Worm (Caenorhabditis elegans) whole organism, young adult: Measurements from ENCODE around the gene C04E6.4.
A peak's percentile ranks its signal among the peaks of the same experiment; 100 is the strongest.

Experiments
- B0019.2 ChIP-seq: fragments of 200-800 bp; sonication (Bioruptor generic); conservative IDR thresholded peaks from 2 replicates; pipeline ENCODE4 v1.3.6; 2022; ENCODE audit warnings: missing genetic modification reagents, missing genetic modification characterization, missing compliant biosample characterization
- D2030.7 ChIP-seq: fragments of 200-800 bp; sonication (Bioruptor generic); IDR thresholded peaks from 2 replicates; pipeline ENCODE4 v1.3.6; 2022; ENCODE audit warnings: missing genetic modification reagents, missing genetic modification characterization, missing compliant biosample characterization
- F22D6.2 ChIP-seq: sonication (generic microtip); optimal IDR thresholded peaks from 2 replicates; lab custom pipeline; 2016; ENCODE audit warnings: mild to moderate bottlenecking, missing genetic modification characterization, missing compliant biosample characterization
- F55B11.4 ChIP-seq: sonication (generic microtip); optimal IDR thresholded peaks from 2 replicates; lab custom pipeline; 2016; ENCODE audit warnings: missing compliant biosample characterization, missing genetic modification characterization, borderline replicate concordance; ENCODE audit not compliant: insufficient read depth
- F57A8.1 ChIP-seq: fragments of 200-800 bp; sonication (Bioruptor generic); optimal IDR thresholded peaks from 2 replicates; lab custom pipeline; 2018; ENCODE audit warnings: mild to moderate bottlenecking, missing genetic modification characterization, moderate library complexity, missing compliant biosample characterization
- K11D2.4 ChIP-seq: fragments of 200-800 bp; sonication (Bioruptor generic); IDR thresholded peaks from 2 replicates; pipeline ENCODE4 v1.3.6; 2022; ENCODE audit warnings: missing genetic modification reagents, missing genetic modification characterization, missing compliant biosample characterization
- T26A5.8 ChIP-seq: sonication (generic microtip); optimal IDR thresholded peaks from 2 replicates; lab custom pipeline; 2016; ENCODE audit warnings: missing genetic modification characterization, missing compliant biosample characterization
- Y53F4B.3 ChIP-seq: fragments of 200-800 bp; sonication (Bioruptor generic); IDR thresholded peaks from 2 replicates; pipeline ENCODE4 v1.3.6; 2022; ENCODE audit warnings: missing genetic modification reagents, missing genetic modification characterization, missing compliant biosample characterization
- Y95B8A.8 ChIP-seq: fragments of 200-800 bp; sonication (Bioruptor generic); IDR thresholded peaks from 2 replicates; pipeline ENCODE4 v1.3.6; 2022; ENCODE audit warnings: missing genetic modification reagents, missing genetic modification characterization, missing compliant biosample characterization
- akir-1 ChIP-seq: fragments of 200-800 bp; sonication (Bioruptor generic); optimal IDR thresholded peaks from 2 replicates; lab custom pipeline; 2018; ENCODE audit warnings: mild to moderate bottlenecking, missing genetic modification characterization, moderate library complexity, missing compliant biosample characterization
- attf-3 ChIP-seq: fragments of 200-800 bp; sonication (Bioruptor generic); conservative IDR thresholded peaks from 2 replicates; pipeline ENCODE4 v1.3.6; 2022; ENCODE audit warnings: missing genetic modification reagents, missing genetic modification characterization, missing compliant biosample characterization
- attf-5 ChIP-seq: fragments of 200-800 bp; sonication (Bioruptor generic); optimal IDR thresholded peaks from 2 replicates; lab custom pipeline; 2018; ENCODE audit warnings: mild to moderate bottlenecking, missing genetic modification characterization, missing compliant biosample characterization
- bed-1 ChIP-seq: fragments of 200-800 bp; sonication (Bioruptor generic); IDR thresholded peaks from 2 replicates; pipeline ENCODE4 v1.3.6; 2022; ENCODE audit warnings: missing genetic modification reagents, missing genetic modification characterization, missing compliant biosample characterization
- ccch-3 ChIP-seq: fragments of 200-800 bp; sonication (Bioruptor generic); optimal IDR thresholded peaks from 2 replicates; lab custom pipeline; 2018; ENCODE audit warnings: mild to moderate bottlenecking, missing genetic modification characterization, missing compliant biosample characterization
- cebp-1 ChIP-seq, 2 experiments: fragments of 200-800 bp in 1 of 2; sonication (Bioruptor generic) in 1 of 2; sonication (generic microtip) in 1 of 2; IDR thresholded peaks in 1 of 2; optimal IDR thresholded peaks in 1 of 2; 2 replicates each; pipeline versions ENCODE4 v1.3.6 to Lab custom; 2017 to 2022; ENCODE audit warnings: missing compliant biosample characterization in 2 of 2, missing genetic modification characterization in 2 of 2, mild to moderate bottlenecking in 1 of 2, missing genetic modification reagents in 1 of 2, moderate library complexity in 1 of 2
- cebp-2 ChIP-seq: fragments of 200-800 bp; sonication (Bioruptor generic); IDR thresholded peaks from 2 replicates; pipeline ENCODE4 v1.3.6; 2022; ENCODE audit warnings: missing genetic modification characterization, missing compliant biosample characterization
- ceh-79 ChIP-seq: sonication (generic microtip); optimal IDR thresholded peaks from 2 replicates; lab custom pipeline; 2017; ENCODE audit warnings: mild to moderate bottlenecking, missing genetic modification characterization, missing compliant biosample characterization
- ceh-91 ChIP-seq: fragments of 200-800 bp; sonication (Bioruptor generic); IDR thresholded peaks from 2 replicates; pipeline ENCODE4 v1.3.6; 2022; ENCODE audit warnings: missing genetic modification reagents, missing genetic modification characterization, missing compliant biosample characterization
- dpl-1 ChIP-seq: fragments of 150-350 bp; optimal IDR thresholded peaks from 2 replicates; lab custom pipeline; 2014; ENCODE audit warnings: missing biosample characterization, missing genetic modification reagents, missing genetic modification characterization
- efl-1 ChIP-seq: fragments of 150-350 bp; optimal IDR thresholded peaks from 2 replicates; lab custom pipeline; 2014; ENCODE audit warnings: missing biosample characterization, missing genetic modification reagents, missing genetic modification characterization
- egl-18 ChIP-seq: fragments of 200-800 bp; sonication (Bioruptor generic); IDR thresholded peaks from 2 replicates; pipeline ENCODE4 v1.3.6; 2022; ENCODE audit warnings: missing genetic modification reagents, missing genetic modification characterization, missing compliant biosample characterization
- hmg-1.2 ChIP-seq: fragments of 200-800 bp; sonication (Bioruptor generic); IDR thresholded peaks from 2 replicates; pipeline ENCODE4 v1.3.6; 2022; ENCODE audit warnings: missing genetic modification reagents, missing genetic modification characterization, missing compliant biosample characterization
- hrde-1 ChIP-seq: sonication (generic microtip); optimal IDR thresholded peaks from 2 replicates; lab custom pipeline; 2016; ENCODE audit warnings: missing genetic modification characterization, mild to moderate bottlenecking, missing compliant biosample characterization, moderate library complexity, missing genotype, missing genetic modification reagents, borderline replicate concordance
- lag-1 ChIP-seq: fragments of 200-800 bp; sonication (Bioruptor generic); IDR thresholded peaks from 2 replicates; pipeline ENCODE4 v1.3.6; 2022; ENCODE audit warnings: missing genetic modification reagents, missing genetic modification characterization, missing compliant biosample characterization
- lin-35 ChIP-seq, 3 experiments: fragments of 150-350 bp in 2 of 3; sonication (generic microtip) in 1 of 3; optimal IDR thresholded peaks; 2 replicates each; lab custom pipeline; 2014 to 2018; ENCODE audit warnings: missing biosample characterization in 3 of 3, missing genetic modification characterization in 3 of 3, missing genetic modification reagents in 3 of 3
- lin-40 ChIP-seq: sonication (generic microtip); optimal IDR thresholded peaks from 2 replicates; lab custom pipeline; 2016; ENCODE audit warnings: missing genetic modification characterization, mild to moderate bottlenecking, missing compliant biosample characterization, missing genotype, missing genetic modification reagents
- lsy-27 ChIP-seq: sonication (generic microtip); optimal IDR thresholded peaks from 2 replicates; lab custom pipeline; 2017; ENCODE audit warnings: missing genetic modification characterization, mild to moderate bottlenecking, missing compliant biosample characterization, antibody characterized with exemption, missing genotype, borderline replicate concordance; ENCODE audit not compliant: insufficient read depth
- madf-10 ChIP-seq: sonication (generic microtip); optimal IDR thresholded peaks from 2 replicates; lab custom pipeline; 2016; ENCODE audit warnings: mild to moderate bottlenecking, missing genetic modification characterization, missing compliant biosample characterization
- mcd-1 ChIP-seq: fragments of 200-800 bp; sonication (Bioruptor generic); IDR thresholded peaks from 2 replicates; pipeline ENCODE4 v1.3.6; 2022; ENCODE audit warnings: missing genetic modification reagents, missing genetic modification characterization, missing compliant biosample characterization
- mxl-1 ChIP-seq: sonication (generic microtip); optimal IDR thresholded peaks from 2 replicates; lab custom pipeline; 2016; ENCODE audit warnings: missing genetic modification characterization, missing compliant biosample characterization
- nfya-2 ChIP-seq: fragments of 200-800 bp; sonication (Bioruptor generic); IDR thresholded peaks from 2 replicates; pipeline ENCODE4 v1.3.6; 2022; ENCODE audit warnings: missing genetic modification reagents, missing genetic modification characterization, missing compliant biosample characterization
- nfyb-1 ChIP-seq: fragments of 200-800 bp; sonication (Bioruptor generic); IDR thresholded peaks from 2 replicates; pipeline ENCODE4 v1.3.6; 2022; ENCODE audit warnings: missing genetic modification reagents, missing genetic modification characterization, missing compliant biosample characterization
- nhr-179 ChIP-seq: sonication (generic microtip); optimal IDR thresholded peaks from 2 replicates; lab custom pipeline; 2016; ENCODE audit warnings: mild to moderate bottlenecking, missing genetic modification characterization, missing compliant biosample characterization
- nhr-27 ChIP-seq: fragments of 200-800 bp; sonication (Bioruptor generic); optimal IDR thresholded peaks from 2 replicates; lab custom pipeline; 2018; ENCODE audit warnings: mild to moderate bottlenecking, missing genetic modification characterization, moderate library complexity, missing compliant biosample characterization
- nhr-80 ChIP-seq: sonication (generic microtip); optimal IDR thresholded peaks from 2 replicates; lab custom pipeline; 2016; ENCODE audit warnings: missing genetic modification characterization, missing compliant biosample characterization
- rec-8 ChIP-seq, 2 experiments: sonication (generic microtip); optimal IDR thresholded peaks; 2 replicates each; lab custom pipeline; 2016; ENCODE audit warnings: mild to moderate bottlenecking in 2 of 2, missing genetic modification characterization in 2 of 2, missing genetic modification reagents in 2 of 2, missing genotype in 2 of 2, missing biosample characterization in 1 of 2, missing compliant biosample characterization in 1 of 2, moderate library complexity in 1 of 2
- snpc-1.3 ChIP-seq: sonication (generic microtip); optimal IDR thresholded peaks from 2 replicates; lab custom pipeline; 2017; ENCODE audit warnings: missing genetic modification characterization, mild to moderate bottlenecking, missing compliant biosample characterization, antibody characterized with exemption, moderate library complexity, missing genotype, missing genetic modification reagents; ENCODE audit not compliant: insufficient read depth
- tlf-1 ChIP-seq: fragments of 200-800 bp; sonication (Bioruptor generic); optimal IDR thresholded peaks from 2 replicates; lab custom pipeline; 2018; ENCODE audit warnings: mild to moderate bottlenecking, missing genetic modification characterization, missing compliant biosample characterization
- unc-130 ChIP-seq: sonication (generic microtip); optimal IDR thresholded peaks from 2 replicates; lab custom pipeline; 2016; ENCODE audit warnings: missing genetic modification reagents, missing genetic modification characterization, missing compliant biosample characterization
- zfh-2 ChIP-seq: fragments of 200-800 bp; sonication (Bioruptor generic); conservative IDR thresholded peaks from 2 replicates; pipeline ENCODE4 v1.3.6; 2022; ENCODE audit warnings: missing genetic modification reagents, missing genetic modification characterization, missing compliant biosample characterization
- ztf-25 ChIP-seq: fragments of 200-800 bp; sonication (Bioruptor generic); IDR thresholded peaks from 2 replicates; pipeline ENCODE4 v1.3.6; 2022; ENCODE audit warnings: missing genetic modification reagents, missing genetic modification characterization, missing compliant biosample characterization
- ztf-26 ChIP-seq: sonication (generic microtip); optimal IDR thresholded peaks from 2 replicates; lab custom pipeline; 2017; ENCODE audit warnings: missing genetic modification characterization, missing compliant biosample characterization
- ztf-28 ChIP-seq: fragments of 200-800 bp; sonication (Bioruptor generic); IDR thresholded peaks from 2 replicates; pipeline ENCODE4 v1.3.6; 2022; ENCODE audit warnings: missing genetic modification reagents, missing genetic modification characterization, missing compliant biosample characterization

C04E6.4 gene

ce11 chrV:5906252-5906651 is 938 bp upstream of the C04E6.4 start, which contains the start of gene srd-15:
TSS of gene srd-15 (minus strand) at chrV:5906352.
- no peak for TF ChIP-seq ztf-28 (GFP tag; lab: Robert Waterston, UW)

- TF ChIP-seq ceh-79 (tag; lab: Kevin White, UChicago) (no peak), Y95B8A.8 (GFP tag; lab: Robert Waterston, UW) (no peak), nfyb-1 (GFP tag; lab: Robert Waterston, UW) (no peak), F57A8.1 (no peak), zfh-2 (GFP tag; lab: Robert Waterston, UW) (no peak), D2030.7 (GFP tag; lab: Robert Waterston, UW) (no peak), efl-1 (no peak), nhr-179 (tag; lab: Kevin White, UChicago) (no peak), lin-40 (tag; lab: Kevin White, UChicago) (no peak), K11D2.4 (GFP tag; lab: Robert Waterston, UW) (no peak), F22D6.2 (no peak)
Observed at ce11 chrV:5912426-5912825, 5.2 kb downstream of the C04E6.4 start, which contains the start of gene C04E6.13. TSS of gene C04E6.13 (plus strand) at chrV:5912726.

ce11 chrV:5916862-5917261 is 9.7 kb downstream of the C04E6.4 start:
- TF ChIP-seq attf-3 (no peak), mcd-1 (no peak), lin-35 (GFP tag; optimal IDR thresholded peaks at IDR 0.05; lab: Kevin White, UChicago) (no peak), dpl-1 (no peak), mxl-1 (tag; lab: Kevin White, UChicago) (no peak), T26A5.8 (no peak), cebp-2 (GFP tag; lab: Robert Waterston, UW) (no peak)

ce11 chrV:5917707-5918106 is 10.5 kb downstream of the C04E6.4 start, which contains the start of gene lrpr-1:
TSS of gene lrpr-1 (minus strand) at chrV:5917891.
- no peak for TF ChIP-seq F57A8.1
- TF ChIP-seq bed-1 (GFP tag; lab: Robert Waterston, UW): no peak
- TF ChIP-seq attf-5 (GFP tag; lab: Kevin White, UChicago): no peak
- TF ChIP-seq nhr-179 (tag; lab: Kevin White, UChicago): no peak
- no peak for TF ChIP-seq nhr-27 (tag; lab: Kevin White, UChicago)
- TF ChIP-seq Y53F4B.3 (GFP tag; lab: Robert Waterston, UW): no peak
- TF ChIP-seq snpc-1.3 (tag; lab: Kevin White, UChicago): no peak
- TF ChIP-seq hrde-1 (tag; lab: Kevin White, UChicago): peak; percentile 60
- TF ChIP-seq lsy-27 (tag; lab: Kevin White, UChicago): no peak
- TF ChIP-seq cebp-1 (GFP tag; IDR thresholded peaks at IDR 0.05; lab: Robert Waterston, UW): no peak
- TF ChIP-seq cebp-1 (tag; optimal IDR thresholded peaks at IDR 0.05; lab: Kevin White, UChicago): no peak
- no peak for TF ChIP-seq akir-1 (GFP tag; lab: Kevin White, UChicago)
- no peak for TF ChIP-seq lag-1 (GFP tag; lab: Robert Waterston, UW)
- no peak for TF ChIP-seq tlf-1 (GFP tag; lab: Kevin White, UChicago)
- no peak for TF ChIP-seq egl-18
- TF ChIP-seq dpl-1: peak; percentile 81
- TF ChIP-seq unc-130: peak; percentile 95
- TF ChIP-seq hmg-1.2 (GFP tag; lab: Robert Waterston, UW): no peak; the same call in 1 of the 2 replicates
- TF ChIP-seq nhr-80 (tag; lab: Kevin White, UChicago): no peak
- TF ChIP-seq ztf-25: no peak
- no peak for TF ChIP-seq nfya-2 (GFP tag; lab: Robert Waterston, UW)
- TF ChIP-seq ceh-91 (GFP tag; lab: Robert Waterston, UW): peak; percentile 52
- TF ChIP-seq ccch-3 (GFP tag; lab: Kevin White, UChicago): peak; percentile 73
- TF ChIP-seq ceh-79 (tag; lab: Kevin White, UChicago): no peak
- peak; percentile 48 to 90 for TF ChIP-seq rec-8 (tag; optimal IDR thresholded peaks at IDR 0.05; lab: Kevin White, UChicago)
- peak; percentile 65 for TF ChIP-seq madf-10 (tag; lab: Kevin White, UChicago)
- TF ChIP-seq F55B11.4 (tag; lab: Kevin White, UChicago): no peak
- TF ChIP-seq B0019.2 (GFP tag; lab: Robert Waterston, UW): no peak
- TF ChIP-seq ztf-26 (tag; lab: Kevin White, UChicago): no peak
- TF ChIP-seq attf-3: peak; percentile 71
